Fruit fly (Drosophila melanogaster) whole organism, pupa: Measurements from ENCODE around the gene waw.

Experiments used
- CG10348 ChIP-seq: fragments of 200-800 bp; sonication (Bioruptor generic); IDR thresholded peaks from 2 replicates; pipeline ENCODE4 v1.3.6; 2022; ENCODE audit warnings: missing biosample characterization, missing genetic modification characterization
- CG12605 ChIP-seq: fragments of 200-800 bp; sonication (Bioruptor generic); IDR thresholded peaks from 2 replicates; pipeline ENCODE4 v1.3.6; 2022; ENCODE audit warnings: missing biosample characterization, missing genetic modification characterization
- CG13204 ChIP-seq: fragments of 200-800 bp; sonication (Bioruptor generic); optimal IDR thresholded peaks from 2 replicates; lab custom pipeline; 2018; ENCODE audit warnings: missing biosample characterization, mild to moderate bottlenecking, missing genetic modification characterization, moderate library complexity
- CG14655 ChIP-seq: fragments of 200-800 bp; sonication (Bioruptor generic); optimal IDR thresholded peaks from 3 replicates; lab custom pipeline; 2017; ENCODE audit warnings: mild to moderate bottlenecking, missing biosample characterization, missing genetic modification reagents, missing genetic modification characterization
- CG15710 ChIP-seq: fragments of 200-800 bp; sonication (Bioruptor generic); optimal IDR thresholded peaks from 2 replicates; lab custom pipeline; 2018; ENCODE audit warnings: missing biosample characterization, mild to moderate bottlenecking, missing genetic modification characterization, moderate library complexity
- CG17806 ChIP-seq: fragments of 200-800 bp; sonication (Bioruptor generic); optimal IDR thresholded peaks from 2 replicates; lab custom pipeline; 2018; ENCODE audit warnings: missing biosample characterization, mild to moderate bottlenecking, missing genetic modification characterization, moderate library complexity
- CG32121 ChIP-seq: fragments of 200-800 bp; sonication (Bioruptor generic); IDR thresholded peaks from 2 replicates; pipeline ENCODE4 v1.3.6; 2022; ENCODE audit warnings: missing biosample characterization, missing genetic modification characterization
- CG34367 ChIP-seq: fragments of 200-800 bp; sonication (Bioruptor generic); optimal IDR thresholded peaks from 2 replicates; lab custom pipeline; 2018; ENCODE audit warnings: missing biosample characterization, mild to moderate bottlenecking, missing genetic modification characterization
- CG4496 ChIP-seq: fragments of 200-800 bp; sonication (Bioruptor generic); IDR thresholded peaks from 3 replicates; pipeline ENCODE4 v1.3.6; 2022; ENCODE audit warnings: missing biosample characterization, missing genetic modification characterization
- CG8159 ChIP-seq: fragments of 200-800 bp; sonication (Bioruptor generic); optimal IDR thresholded peaks from 3 replicates; lab custom pipeline; 2018; ENCODE audit warnings: missing biosample characterization, mild to moderate bottlenecking, missing genetic modification characterization, moderate library complexity
- CG8301 ChIP-seq: fragments of 200-800 bp; sonication (Bioruptor generic); optimal IDR thresholded peaks from 2 replicates; lab custom pipeline; 2018; ENCODE audit warnings: missing biosample characterization, mild to moderate bottlenecking, missing genetic modification characterization
- CG9948 ChIP-seq: fragments of 200-800 bp; sonication (Bioruptor generic); optimal IDR thresholded peaks from 2 replicates; lab custom pipeline; 2018; ENCODE audit warnings: missing biosample characterization, mild to moderate bottlenecking, missing genetic modification characterization, moderate library complexity
- D1 ChIP-seq: fragments of 200-800 bp; sonication (Bioruptor generic); optimal IDR thresholded peaks from 2 replicates; lab custom pipeline; 2018; ENCODE audit warnings: missing biosample characterization, mild to moderate bottlenecking, missing genetic modification characterization, moderate library complexity
- EcR ChIP-seq: fragments of 200-800 bp; sonication (Bioruptor generic); optimal IDR thresholded peaks from 3 replicates; lab custom pipeline; 2019; ENCODE audit warnings: missing biosample characterization, missing genetic modification characterization, mild to moderate bottlenecking, moderate library complexity, missing genetic modification reagents
- Ets98B ChIP-seq: fragments of 200-800 bp; sonication (Bioruptor generic); IDR thresholded peaks from 2 replicates; pipeline ENCODE4 v1.3.6; 2022; ENCODE audit warnings: missing biosample characterization, missing genetic modification characterization
- Pif1A ChIP-seq: fragments of 200-800 bp; sonication (Bioruptor generic); optimal IDR thresholded peaks from 3 replicates; lab custom pipeline; 2016; ENCODE audit warnings: missing biosample characterization, missing genetic modification characterization
- Pif1B ChIP-seq: fragments of 200-800 bp; sonication (Bioruptor generic); optimal IDR thresholded peaks from 3 replicates; lab custom pipeline; 2016; ENCODE audit warnings: missing biosample characterization, missing genetic modification characterization
- Snoo ChIP-seq: fragments of 200-800 bp; sonication (Bioruptor generic); optimal IDR thresholded peaks from 3 replicates; lab custom pipeline; 2017; ENCODE audit warnings: missing biosample characterization, mild to moderate bottlenecking, missing genetic modification characterization, inconsistent platforms
- fd96Ca ChIP-seq: fragments of 200-800 bp; sonication (Bioruptor generic); IDR thresholded peaks from 3 replicates; pipeline ENCODE4 v1.3.6; 2022; ENCODE audit warnings: missing biosample characterization, missing genetic modification characterization
- gl ChIP-seq: fragments of 200-800 bp; sonication (Bioruptor generic); optimal IDR thresholded peaks from 2 replicates; lab custom pipeline; 2018; ENCODE audit warnings: missing biosample characterization, mild to moderate bottlenecking, missing genetic modification characterization
- rn ChIP-seq: fragments of 200-800 bp; sonication (Bioruptor generic); IDR thresholded peaks from 2 replicates; pipeline ENCODE4 v1.3.6; 2022; ENCODE audit warnings: missing biosample characterization, missing genetic modification characterization

Gene waw

DNA sequence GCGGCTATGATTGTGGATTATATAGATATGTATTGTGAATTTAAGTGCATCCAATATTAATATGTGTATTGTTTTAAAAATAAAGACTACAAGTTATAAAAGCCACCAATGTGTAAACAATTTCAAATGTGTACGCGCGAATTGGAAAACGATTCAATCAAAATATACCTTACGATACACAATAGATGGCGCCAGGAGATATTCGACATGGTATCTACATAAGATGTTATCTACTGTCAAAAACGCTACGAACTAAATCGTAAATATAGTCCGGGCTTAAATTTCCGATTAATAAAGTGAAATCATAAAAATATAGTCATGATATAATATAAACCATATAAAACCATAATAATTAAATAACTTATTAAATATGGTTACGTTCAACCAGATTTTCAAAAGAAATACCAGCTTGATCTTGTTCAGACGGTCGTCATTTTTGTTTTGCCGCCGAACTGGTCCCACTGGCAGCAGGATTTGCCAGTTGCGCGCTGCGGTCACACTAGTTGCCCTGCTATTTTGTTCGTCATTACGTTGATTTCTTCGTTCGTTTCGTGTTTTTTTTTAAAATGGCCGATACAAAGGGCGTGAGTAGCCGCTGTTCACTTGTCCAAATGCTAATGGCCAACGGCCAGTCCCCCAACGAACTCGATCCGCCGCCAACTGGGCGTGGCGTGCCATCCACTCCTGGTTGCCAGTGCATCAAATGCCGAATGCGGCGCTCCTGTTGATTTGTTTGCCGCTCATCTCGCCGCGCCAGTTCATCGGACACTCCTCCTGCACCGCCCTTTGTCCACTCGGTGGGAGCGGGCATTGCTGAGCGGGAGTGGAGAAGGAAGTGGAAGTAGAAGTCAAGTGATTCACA, 4.8 kb upstream of the waw start, which contains the start of gene Septin1:
Septin1 (plus strand) TSS at position 477 of the 862 bp plus-strand sequence.
- TF ChIP-seq Snoo (tag; lab: Kevin White, UChicago) (no peak), gl (tag; lab: Kevin White, UChicago) (no peak), EcR (GFP tag; lab: Kevin White, UChicago) (peak; percentile 55), CG4496 (GFP tag; lab: Robert Waterston, UW) (0 out of 3 replicates have a peak, but pooled peaks have one; percentile 19), CG12605 (no peak), CG14655 (GFP tag; lab: Kevin White, UChicago) (no peak), D1 (tag; lab: Kevin White, UChicago) (no peak), fd96Ca (no peak)

- TF ChIP-seq CG8301 = no peak
- TF ChIP-seq CG32121 = no peak
- no peak for TF ChIP-seq CG8159 (tag; lab: Kevin White, UChicago)
Observed at dm6 chrX:21365421-21365820, 2.6 kb downstream of the waw start.

DNA sequence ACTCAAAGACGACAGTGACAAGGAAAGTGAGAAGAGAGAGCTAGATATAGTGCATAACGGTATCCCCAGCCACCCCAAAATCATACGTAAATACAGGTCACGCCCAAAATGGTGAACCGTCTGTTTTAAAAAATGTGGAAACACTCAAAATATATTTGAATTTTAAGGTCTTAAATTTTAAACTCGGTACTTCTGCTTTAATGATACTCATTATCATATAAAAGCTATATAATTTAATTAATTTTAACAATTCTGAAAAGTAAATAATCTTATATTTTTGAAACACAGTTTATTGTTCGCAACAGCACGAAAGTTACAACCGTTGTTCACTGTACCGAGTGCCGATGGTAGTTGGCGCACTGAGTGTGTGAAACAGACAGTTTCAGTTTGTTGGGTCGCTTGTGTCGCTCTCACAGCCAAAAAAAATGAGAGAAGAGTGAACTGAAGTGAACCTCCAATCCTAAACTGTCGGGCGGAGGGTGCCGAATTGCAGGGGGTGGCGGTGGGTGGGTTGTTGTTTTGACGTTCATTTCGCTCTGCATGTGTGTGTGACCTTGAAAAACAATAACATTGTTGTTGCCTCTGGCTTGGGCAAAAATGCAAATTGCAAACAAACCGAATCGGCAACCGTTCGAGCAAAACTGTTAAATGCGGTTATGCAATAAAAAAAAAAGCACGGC, 3.6 kb downstream of the waw start:
- TF ChIP-seq Pif1A (GFP tag; lab: Kevin White, UChicago) (no peak), CG8301 (peak; percentile 84), CG32121 (peak; percentile 92), CG17806 (peak; percentile 66), Snoo (tag; lab: Kevin White, UChicago) (peak; percentile 78), CG10348 (0 out of 2 replicates have a peak, but pooled peaks have one; percentile 50), Ets98B (GFP tag; lab: Robert Waterston, UW) (peak; percentile 77), CG15710 (tag; lab: Kevin White, UChicago) (peak; percentile 79), D1 (tag; lab: Kevin White, UChicago) (no peak), EcR (GFP tag; lab: Kevin White, UChicago) (peak; percentile 28), CG12605 (peak; percentile 57), fd96Ca (peak; percentile 80), CG14655 (GFP tag; lab: Kevin White, UChicago) (no peak), CG13204 (GFP tag; lab: Kevin White, UChicago) (peak; percentile 48), CG8159 (tag; lab: Kevin White, UChicago) (peak; percentile 85), CG34367 (tag; lab: Kevin White, UChicago) (peak; percentile 61), gl (tag; lab: Kevin White, UChicago) (peak; percentile 20), rn (no peak), Pif1B (GFP tag; lab: Kevin White, UChicago) (peak; percentile 68), CG4496 (GFP tag; lab: Robert Waterston, UW) (peak; percentile 86), CG9948 (tag; lab: Kevin White, UChicago) (peak; percentile 69)
- TF ChIP-seq, all 21 proteins: peak for 17

- peak; percentile 91 for TF ChIP-seq CG12605
- TF ChIP-seq gl (tag; lab: Kevin White, UChicago) = peak; percentile 96
- peak; percentile 98 for TF ChIP-seq fd96Ca
- TF ChIP-seq CG8159 (tag; lab: Kevin White, UChicago) = peak; percentile 99
- TF ChIP-seq CG8301 = peak; percentile 99
- TF ChIP-seq Pif1B (GFP tag; lab: Kevin White, UChicago) = peak; percentile 98
- TF ChIP-seq CG32121 = peak; percentile 98
- TF ChIP-seq CG9948 (tag; lab: Kevin White, UChicago) = peak; percentile 98
- TF ChIP-seq CG14655 (GFP tag; lab: Kevin White, UChicago) = peak; percentile 99
- peak; percentile 99 for TF ChIP-seq CG15710 (tag; lab: Kevin White, UChicago)
- TF ChIP-seq EcR (GFP tag; lab: Kevin White, UChicago) = peak; percentile 39
- TF ChIP-seq CG34367 (tag; lab: Kevin White, UChicago) = peak; percentile 98
- TF ChIP-seq rn = peak; percentile 93
- peak; percentile 99 for TF ChIP-seq Snoo (tag; lab: Kevin White, UChicago)
- TF ChIP-seq CG13204 (GFP tag; lab: Kevin White, UChicago) = peak; percentile 95
- TF ChIP-seq CG4496 (GFP tag; lab: Robert Waterston, UW) = peak; percentile 98
- peak; percentile 92 for TF ChIP-seq CG10348
- peak; percentile 98 for TF ChIP-seq Pif1A (GFP tag; lab: Kevin White, UChicago)
- TF ChIP-seq CG17806 = peak; percentile 97
- peak; percentile 92 for TF ChIP-seq D1 (tag; lab: Kevin White, UChicago)
- TF ChIP-seq Ets98B (GFP tag; lab: Robert Waterston, UW) = peak; percentile 96
Observed at dm6 chrX:21367363-21368072, 4.7 kb downstream of the waw start.

dm6 chrX:21368410-21368918, 5.6 kb downstream of the waw start:
- TF ChIP-seq Pif1A (GFP tag; lab: Kevin White, UChicago) (no peak), CG14655 (GFP tag; lab: Kevin White, UChicago) (no peak), Pif1B (GFP tag; lab: Kevin White, UChicago) (no peak), CG13204 (GFP tag; lab: Kevin White, UChicago) (peak; percentile 16), D1 (tag; lab: Kevin White, UChicago) (no peak), Ets98B (GFP tag; lab: Robert Waterston, UW) (peak; percentile 46; the same call in 1 of the 2 replicates), CG8159 (tag; lab: Kevin White, UChicago) (no peak), CG10348 (no peak), CG17806 (no peak), EcR (GFP tag; lab: Kevin White, UChicago) (peak; percentile 88), fd96Ca (peak; percentile 73; the same call in 2 of the 3 replicates), rn (no peak), CG4496 (GFP tag; lab: Robert Waterston, UW) (peak; percentile 81; the same call in 2 of the 3 replicates), CG15710 (tag; lab: Kevin White, UChicago) (no peak), Snoo (tag; lab: Kevin White, UChicago) (no peak), CG34367 (tag; lab: Kevin White, UChicago) (no peak), CG12605 (peak; percentile 65), CG9948 (tag; lab: Kevin White, UChicago) (no peak), CG32121 (no peak; the same call in none of the 2 replicates), gl (tag; lab: Kevin White, UChicago) (no peak), CG8301 (no peak)
